Worm (Caenorhabditis elegans) whole organism, L4 larva: ENCODE data around the gene C14B1.2.

ENCODE experiments used
- aha-1 ChIP-seq: fragments of 150-350 bp; peaks from one replicate; lab custom pipeline; 2014; ENCODE audit warnings: missing biosample characterization, missing genetic modification characterization
- daf-12 ChIP-seq: fragments of 150-350 bp; optimal IDR thresholded peaks from 2 replicates; lab custom pipeline; 2014; ENCODE audit warnings: missing biosample characterization, missing genetic modification reagents, missing genetic modification characterization
- dpl-1 ChIP-seq: fragments of 150-350 bp; optimal IDR thresholded peaks from 2 replicates; lab custom pipeline; 2014; ENCODE audit warnings: missing biosample characterization, missing genetic modification reagents, missing genetic modification characterization
- egl-27 ChIP-seq: sonication (generic microtip); optimal IDR thresholded peaks from 3 replicates; lab custom pipeline; 2017; ENCODE audit warnings: missing biosample characterization, missing genetic modification reagents, missing genetic modification characterization
- egl-43 ChIP-seq: fragments of 200-800 bp; sonication (Bioruptor generic); IDR thresholded peaks from 2 replicates; pipeline ENCODE4 v1.3.6; 2022; ENCODE audit warnings: missing genetic modification reagents, missing genetic modification characterization, missing compliant biosample characterization
- jun-1 ChIP-seq: fragments of 150-350 bp; optimal IDR thresholded peaks from 2 replicates; lab custom pipeline; 2014; ENCODE audit warnings: missing biosample characterization, missing genetic modification reagents, missing genetic modification characterization
- lim-7 ChIP-seq: fragments of 200-800 bp; sonication (Bioruptor generic); IDR thresholded peaks from 2 replicates; pipeline ENCODE4 v1.3.6; 2022; ENCODE audit warnings: missing genetic modification characterization, missing compliant biosample characterization
- lin-15B ChIP-seq: fragments of 150-350 bp; sonication (generic microtip); optimal IDR thresholded peaks from 3 replicates; lab custom pipeline; 2014; ENCODE audit warnings: missing biosample characterization, missing genetic modification characterization
- lsy-2 ChIP-seq, 2 experiments: fragments of 150-350 bp in 1 of 2; sonication (generic microtip) in 1 of 2; optimal IDR thresholded peaks; 2 replicates each; lab custom pipeline; 2014 to 2017; ENCODE audit warnings: missing biosample characterization in 2 of 2, missing genetic modification characterization in 2 of 2
- mdl-1 ChIP-seq, 2 experiments: fragments of 150-350 bp in 1 of 2; sonication (generic microtip) in 1 of 2; optimal IDR thresholded peaks; 2 replicates each; lab custom pipeline; 2014 to 2017; ENCODE audit warnings: missing biosample characterization in 2 of 2, missing genetic modification characterization in 2 of 2

- TF ChIP-seq lin-15B (tag; lab: Kevin White, UChicago), result no peak
- no peak for TF ChIP-seq egl-27 (tag; lab: Kevin White, UChicago)
- no peak for TF ChIP-seq daf-12 (tag; lab: Kevin White, UChicago)
- TF ChIP-seq jun-1 (tag; lab: Kevin White, UChicago), result no peak
- no peak for TF ChIP-seq mdl-1 (tag; optimal IDR thresholded peaks at IDR 0.05; lab: Kevin White, UChicago)
- no peak for TF ChIP-seq lim-7 (GFP tag; lab: Robert Waterston, UW)
- no peak for TF ChIP-seq egl-43
- TF ChIP-seq lsy-2 (tag; optimal IDR thresholded peaks at IDR 0.05; lab: Kevin White, UChicago), result no peak
- peak; percentile 97 for TF ChIP-seq aha-1 (tag; lab: Kevin White, UChicago)
- TF ChIP-seq dpl-1 (GFP tag; lab: Kevin White, UChicago), result no peak
These were observed 3.7 kb upstream of the C14B1.2 start for ce11 chrIII:3698366-3698765.
